Worm (Caenorhabditis elegans) whole organism, L4/young adult: ENCODE measurements around the gene lgc-53.

Experiments
- W03F9.2 ChIP-seq: fragments of 150-350 bp; optimal IDR thresholded peaks from 2 replicates; lab custom pipeline; 2014; ENCODE audit warnings: missing biosample characterization, missing genetic modification characterization
- dao-5 ChIP-seq: sonication (generic microtip); optimal IDR thresholded peaks from 2 replicates; lab custom pipeline; 2016; ENCODE audit warnings: missing genotype, missing genetic modification characterization, moderate library complexity, missing compliant biosample characterization
- him-1 ChIP-seq: sonication (generic microtip); optimal IDR thresholded peaks from 2 replicates; lab custom pipeline; 2016; ENCODE audit warnings: missing genotype, missing genetic modification reagents, missing genetic modification characterization, missing compliant biosample characterization

lgc-53 gene

DNA sequence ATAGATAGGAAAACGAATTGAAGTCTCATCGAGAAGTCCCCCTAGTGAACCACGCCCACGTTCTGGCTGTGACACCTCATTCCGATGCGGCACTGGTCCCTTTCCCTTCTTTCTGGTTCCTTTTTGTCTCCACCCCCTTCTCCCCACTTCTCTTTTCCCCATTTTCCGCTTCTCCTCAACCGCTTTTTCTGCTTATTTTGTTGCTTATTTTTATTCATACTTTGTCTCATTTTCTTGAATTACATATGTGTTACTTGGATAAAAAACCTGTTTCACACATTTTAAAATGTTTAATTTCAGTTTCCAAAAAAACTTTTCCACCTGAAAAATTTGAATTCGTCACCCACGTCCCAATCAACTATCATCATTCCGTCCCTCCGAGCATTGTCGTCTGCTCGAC, at the start of gene lgc-53:
lgc-53 (plus strand) TSS at position 301 of the 400 bp plus-strand sequence.
- TF ChIP-seq dao-5 (tag; lab: Kevin White, UChicago) (no peak), W03F9.2 (tag; lab: Kevin White, UChicago) (no peak), him-1 (tag; lab: Kevin White, UChicago) (no peak)

DNA sequence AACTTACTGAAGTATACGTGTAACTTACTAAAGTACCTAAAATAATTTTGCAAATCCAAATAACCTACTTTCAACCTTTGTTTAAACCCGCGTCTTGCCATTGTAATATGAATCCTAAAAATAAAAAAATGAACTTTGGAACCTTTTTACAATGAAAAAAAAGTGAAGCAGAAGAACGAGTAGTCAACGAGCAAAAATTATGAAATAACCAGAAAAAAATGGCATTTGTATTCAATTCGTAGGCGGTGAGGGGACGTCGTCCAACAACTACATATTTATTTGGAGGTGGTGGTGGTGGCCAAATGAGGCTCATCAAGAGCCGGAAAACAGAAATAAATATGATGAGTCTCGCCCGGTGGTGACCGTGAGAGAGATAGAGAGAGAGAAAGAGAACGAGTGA, 48.8 kb upstream of the lgc-53 start, which contains the start of gene F43B10.1:
F43B10.1 (minus strand) TSS at position 101 of the 400 bp plus-strand sequence.
- TF ChIP-seq dao-5 (tag; lab: Kevin White, UChicago) = no peak

- TF ChIP-seq W03F9.2 (tag; lab: Kevin White, UChicago) (no peak), dao-5 (tag; lab: Kevin White, UChicago) (no peak), him-1 (tag; lab: Kevin White, UChicago) (no peak)
Measured at ce11 chrX:16667515-16667914, 44.0 kb upstream of the lgc-53 start.

DNA sequence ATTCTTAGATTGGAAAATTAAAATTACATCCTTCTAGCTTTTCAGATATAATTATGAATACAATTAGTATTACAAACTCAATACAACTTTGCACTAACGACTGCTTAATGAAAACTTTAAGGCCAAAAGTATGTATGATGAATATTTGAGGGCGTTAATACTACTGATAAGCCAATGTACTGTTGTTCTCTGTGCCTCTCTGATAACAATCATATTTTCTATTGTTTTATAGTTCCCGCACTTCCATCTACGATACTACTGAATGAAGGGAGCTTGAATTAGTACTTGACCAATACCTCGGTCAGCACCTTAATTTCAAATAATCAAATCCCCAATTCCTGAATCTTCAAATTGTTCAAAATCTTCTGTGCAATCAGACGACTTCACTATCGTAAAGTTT, 42.4 kb upstream of the lgc-53 start:
- TF ChIP-seq him-1 (tag; lab: Kevin White, UChicago) = no peak
- TF ChIP-seq dao-5 (tag; lab: Kevin White, UChicago) = no peak
- no peak for TF ChIP-seq W03F9.2 (tag; lab: Kevin White, UChicago)

- no peak for TF ChIP-seq dao-5 (tag; lab: Kevin White, UChicago)
- TF ChIP-seq him-1 (tag; lab: Kevin White, UChicago) = no peak
- TF ChIP-seq W03F9.2 (tag; lab: Kevin White, UChicago) = no peak
Measured at ce11 chrX:16671234-16671633, 40.2 kb upstream of the lgc-53 start.

DNA sequence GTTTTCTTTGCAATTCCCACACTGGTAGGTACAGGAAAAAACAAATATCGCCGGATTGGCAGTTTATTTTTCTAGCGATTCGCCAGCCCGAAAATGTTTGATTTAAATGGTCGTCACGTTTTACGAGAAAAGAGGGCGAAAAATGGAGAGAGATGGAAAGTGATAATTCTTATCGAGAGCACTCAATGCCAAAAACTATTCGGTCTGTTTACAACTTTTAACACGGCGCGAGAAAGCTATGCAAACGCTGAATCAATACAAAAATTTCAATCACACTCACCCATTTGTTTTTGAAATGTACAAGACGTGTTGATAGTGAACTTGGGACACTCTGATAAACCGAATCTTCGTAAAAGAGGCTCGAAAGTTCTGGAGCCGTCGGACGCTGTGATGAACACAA, 38.8 kb upstream of the lgc-53 start:
- no peak for TF ChIP-seq dao-5 (tag; lab: Kevin White, UChicago)
- TF ChIP-seq W03F9.2 (tag; lab: Kevin White, UChicago) = no peak
- TF ChIP-seq him-1 (tag; lab: Kevin White, UChicago) = no peak

DNA sequence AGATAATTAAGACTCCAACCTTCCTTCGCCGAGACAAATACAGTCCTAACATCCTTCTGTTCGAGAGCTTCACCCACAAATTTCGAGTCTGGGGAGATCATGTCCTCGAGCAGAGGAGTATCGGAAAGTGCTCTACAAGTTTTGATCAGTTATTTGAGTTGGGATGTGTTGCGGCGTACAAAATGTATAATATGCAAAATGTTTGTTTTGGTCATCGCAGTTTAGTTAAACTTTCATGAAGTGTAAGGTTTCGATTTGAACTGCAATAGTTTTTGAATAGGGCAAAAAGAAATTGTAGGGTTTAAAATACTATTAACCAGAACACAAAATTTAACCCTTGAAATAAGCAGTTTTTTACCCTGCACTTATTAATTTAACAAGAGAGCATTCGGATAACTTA, 36.8 kb upstream of the lgc-53 start, which contains the start of gene tag-343:
tag-343 (minus strand) TSS at position 101 of the 400 bp plus-strand sequence.
- no peak for TF ChIP-seq W03F9.2 (tag; lab: Kevin White, UChicago)
- TF ChIP-seq him-1 (tag; lab: Kevin White, UChicago) = no peak
- no peak for TF ChIP-seq dao-5 (tag; lab: Kevin White, UChicago)

DNA sequence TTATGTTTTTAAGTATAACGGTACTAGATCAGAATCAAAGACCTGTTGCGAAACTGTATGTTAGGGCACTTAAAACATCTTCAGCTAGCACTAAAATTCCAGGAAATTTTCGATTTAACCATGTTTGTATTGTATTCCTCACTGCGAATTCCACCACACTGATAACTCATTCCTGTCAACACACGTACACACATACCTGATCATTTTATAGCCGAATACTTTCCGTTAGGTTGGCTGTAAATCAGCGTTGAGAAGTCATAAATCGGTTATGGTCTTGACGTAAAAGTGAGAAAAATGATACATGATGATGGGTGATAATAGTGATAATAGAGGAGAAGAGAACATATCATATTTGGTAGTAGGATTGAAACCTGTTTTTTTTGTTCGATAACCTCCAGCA, 35.8 kb upstream of the lgc-53 start:
- TF ChIP-seq dao-5 (tag; lab: Kevin White, UChicago) (no peak), him-1 (tag; lab: Kevin White, UChicago) (no peak), W03F9.2 (tag; lab: Kevin White, UChicago) (no peak)

ce11 chrX:16677672-16678071, 33.8 kb upstream of the lgc-53 start, which contains the start of gene F22H10.3:
Gene F22H10.3 (minus strand): TSS chrX:16677707.
- TF ChIP-seq dao-5 (tag; lab: Kevin White, UChicago) (no peak), W03F9.2 (tag; lab: Kevin White, UChicago) (no peak), him-1 (tag; lab: Kevin White, UChicago) (no peak)

ce11 chrX:16678097-16678496, 33.4 kb upstream of the lgc-53 start:
- no peak for TF ChIP-seq dao-5 (tag; lab: Kevin White, UChicago)
- no peak for TF ChIP-seq him-1 (tag; lab: Kevin White, UChicago)
- TF ChIP-seq W03F9.2 (tag; lab: Kevin White, UChicago) = no peak

ce11 chrX:16679117-16679590, 32.3 kb upstream of the lgc-53 start, which contains the start of gene F22H10.2:
Gene F22H10.2 (plus strand): TSS chrX:16679540.
- TF ChIP-seq dao-5 (tag; lab: Kevin White, UChicago) = no peak
- no peak for TF ChIP-seq W03F9.2 (tag; lab: Kevin White, UChicago)
- TF ChIP-seq him-1 (tag; lab: Kevin White, UChicago) = no peak

DNA sequence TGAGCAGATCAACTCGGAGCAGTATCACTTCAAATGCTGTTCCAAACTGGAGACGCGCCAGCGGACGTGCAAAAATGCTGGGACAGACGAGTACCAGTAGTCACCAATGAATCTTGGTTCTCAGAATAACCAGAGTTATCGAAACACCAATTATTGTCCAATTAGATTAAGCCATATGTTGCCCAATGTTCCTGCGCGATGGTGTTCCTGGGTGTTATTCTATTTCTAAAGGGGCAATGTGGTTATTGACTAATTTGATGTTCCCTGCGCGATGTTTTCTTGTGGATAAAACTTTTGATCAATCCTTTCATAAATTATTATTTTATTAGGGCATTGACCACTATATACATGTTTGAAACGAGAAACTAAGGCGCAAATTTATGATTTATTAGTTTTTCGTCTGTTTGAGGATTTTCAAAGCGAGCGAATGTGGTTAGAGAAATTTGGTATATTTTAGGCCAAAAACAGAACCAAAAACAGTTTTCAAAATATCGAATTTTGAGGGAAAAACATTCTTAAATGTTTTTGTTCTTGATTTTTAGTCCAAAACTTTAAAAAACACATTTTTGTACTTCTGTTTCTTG, 29.5 kb upstream of the lgc-53 start:
- peak; percentile 99 for TF ChIP-seq him-1 (tag; lab: Kevin White, UChicago)
- peak; percentile 65 for TF ChIP-seq dao-5 (tag; lab: Kevin White, UChicago)
- TF ChIP-seq W03F9.2 (tag; lab: Kevin White, UChicago) = peak; percentile 96

DNA sequence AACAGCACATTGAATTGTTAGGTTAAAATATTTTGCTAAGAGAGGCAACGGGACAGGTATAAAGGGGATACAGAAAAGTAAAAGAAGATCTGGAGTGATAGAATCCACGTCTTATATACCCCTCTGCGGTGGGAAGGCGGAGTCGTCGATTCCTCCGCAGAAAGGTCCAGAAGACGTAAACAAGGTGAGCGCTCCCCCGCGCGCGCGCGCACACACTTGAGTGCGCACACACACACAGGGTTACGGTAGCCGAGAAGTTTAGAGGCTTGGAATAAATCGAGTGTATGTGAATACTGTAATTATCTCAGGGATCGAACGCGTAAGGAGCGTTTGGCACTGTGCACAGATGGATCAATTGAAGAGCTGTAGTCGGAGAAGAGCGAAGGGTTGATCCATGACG, 24.1 kb upstream of the lgc-53 start:
- TF ChIP-seq W03F9.2 (tag; lab: Kevin White, UChicago) (no peak), him-1 (tag; lab: Kevin White, UChicago) (no peak), dao-5 (tag; lab: Kevin White, UChicago) (no peak)

- no peak for TF ChIP-seq him-1 (tag; lab: Kevin White, UChicago)
- no peak for TF ChIP-seq W03F9.2 (tag; lab: Kevin White, UChicago)
Measured at ce11 chrX:16687945-16688344, 23.5 kb upstream of the lgc-53 start, which contains the start of gene F22H10.11. Gene F22H10.11 (minus strand): TSS chrX:16688045.
